Worm (Caenorhabditis elegans): ENCODE data around the gene exos-8.

DNA sequence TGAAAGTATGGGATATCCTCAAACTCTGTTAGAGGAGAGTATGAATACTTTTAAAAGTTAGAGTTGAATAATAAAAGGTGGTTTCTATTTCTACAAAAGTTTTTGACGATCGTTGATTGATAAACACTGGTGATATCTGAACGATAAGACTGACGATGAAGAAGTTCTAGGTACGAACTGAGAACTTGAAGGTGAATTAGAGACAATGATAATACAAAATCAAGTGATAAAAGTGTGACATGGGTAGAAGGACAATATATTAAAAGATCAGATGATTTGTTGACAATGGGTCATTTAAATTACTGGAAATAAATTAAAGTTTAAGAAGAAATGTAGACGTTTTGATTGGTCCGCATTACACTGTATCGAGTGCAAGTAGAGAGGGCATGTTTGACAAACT, 46.1 kb upstream of the exos-8 start, which contains the start of gene C18H9.5:
- no peak for TF ChIP-seq xnd-1 (tag; optimal IDR thresholded peaks at IDR 0.05)
- TF ChIP-seq ztf-18 (tag; optimal IDR thresholded peaks at IDR 0.05), result no peak
- TF ChIP-seq lin-35 (GFP tag; optimal IDR thresholded peaks at IDR 0.05), result no peak
- no peak for TF ChIP-seq lin-26 (GFP tag; IDR thresholded peaks at IDR 0.05)
- TF ChIP-seq bed-2 (GFP tag; IDR thresholded peaks at IDR 0.05), result no peak
- no peak for TF ChIP-seq zfh-2 (GFP tag; conservative IDR thresholded peaks at IDR 0.05)
- TF ChIP-seq ama-1 (optimal IDR thresholded peaks at IDR 0.05), result no peak
- TF ChIP-seq ama-1 (GFP tag; optimal IDR thresholded peaks at IDR 0.05), result no peak
- TF ChIP-seq pha-4 (tag; optimal IDR thresholded peaks at IDR 0.05), result no peak
- TF ChIP-seq snpc-4 (GFP tag; optimal IDR thresholded peaks at IDR 0.05), result no peak
- TF ChIP-seq snpc-4 (tag; optimal IDR thresholded peaks at IDR 0.05), result no peak
- TF ChIP-seq sdz-38 (tag; optimal IDR thresholded peaks at IDR 0.05), result no peak
- no peak for TF ChIP-seq hmg-20 (GFP tag; IDR thresholded peaks at IDR 0.05)
- TF ChIP-seq unc-130 (GFP tag; optimal IDR thresholded peaks at IDR 0.05), result no peak
- no peak for TF ChIP-seq attf-3 (GFP tag; conservative IDR thresholded peaks at IDR 0.05)
